Fruit fly (Drosophila melanogaster): ENCODE data around the gene CG14995.
A peak's percentile ranks its signal among the peaks of the same experiment; 100 is the strongest.

Gene CG14995

dm6 chr3L:4108844-4109494 is 5.9 kb upstream of the CG14995 start (continued):
- peak; percentile 52 for TF ChIP-seq net (GFP tag; optimal IDR thresholded peaks at IDR 0.05)
- peak; percentile 67 for TF ChIP-seq Met (GFP tag; optimal IDR thresholded peaks at IDR 0.05)
- peak; percentile 28 for TF ChIP-seq dsx (GFP tag; optimal IDR thresholded peaks at IDR 0.05; ENCODE audit: poor library complexity, severe bottlenecking)
- TF ChIP-seq CG8632 (GFP tag; optimal IDR thresholded peaks at IDR 0.05), result peak; percentile 49
- TF ChIP-seq CG6276 (GFP tag; optimal IDR thresholded peaks at IDR 0.05), result peak; percentile 77
- peak; percentile 46 for TF ChIP-seq CG11902 (GFP tag; optimal IDR thresholded peaks at IDR 0.05)
- peak; percentile 72 for TF ChIP-seq Eip75B (GFP tag; optimal IDR thresholded peaks at IDR 0.05)
- peak; percentile 70 for TF ChIP-seq pdm3 (GFP tag; optimal IDR thresholded peaks at IDR 0.05)
- TF ChIP-seq CG6854 (GFP tag; optimal IDR thresholded peaks at IDR 0.05), result no peak
- peak; percentile 69 for TF ChIP-seq OdsH (GFP tag; optimal IDR thresholded peaks at IDR 0.05)
- TF ChIP-seq CG16779 (tag; optimal IDR thresholded peaks at IDR 0.05), result peak; percentile 16
- peak; percentile 6 for TF ChIP-seq fkh (GFP tag; optimal IDR thresholded peaks at IDR 0.05)
- TF ChIP-seq Hr39 (GFP tag; optimal IDR thresholded peaks at IDR 0.05), result peak; percentile 60
- TF ChIP-seq CG8119 (GFP tag; IDR thresholded peaks at IDR 0.05), result peak; percentile 74
- TF ChIP-seq salr (GFP tag; optimal IDR thresholded peaks at IDR 0.05), result peak; percentile 2 to 60
- TF ChIP-seq CG10631 (GFP tag; optimal IDR thresholded peaks at IDR 0.05), result peak; percentile 24
- no peak for TF ChIP-seq vri (GFP tag; optimal IDR thresholded peaks at IDR 0.05)
- peak; percentile 56 for TF ChIP-seq CG34406 (GFP tag; optimal IDR thresholded peaks at IDR 0.05)
- peak; percentile 71 for TF ChIP-seq CG15336 (GFP tag; IDR thresholded peaks at IDR 0.05)

dm6 chr3L:4108072-4108843 is 5.2 kb upstream of the CG14995 start, which contains the start of gene Ack:
Ack (plus strand) TSS chr3L:4108186.
- TF ChIP-seq CG7368 (GFP tag; optimal IDR thresholded peaks at IDR 0.05) (no peak), fkh (GFP tag; optimal IDR thresholded peaks at IDR 0.05) (peak; percentile 93), ss (GFP tag; optimal IDR thresholded peaks at IDR 0.05) (peak; percentile 41 to 49), CG6163 (GFP tag; IDR thresholded peaks at IDR 0.05) (0 out of 3 replicates have a peak, but pooled peaks have one; percentile 9), CG4318 (GFP tag; optimal IDR thresholded peaks at IDR 0.05) (no peak), CG1621 (tag; optimal IDR thresholded peaks at IDR 0.05) (peak; percentile 28), Met (GFP tag; optimal IDR thresholded peaks at IDR 0.05) (no peak), CG3919 (GFP tag; optimal IDR thresholded peaks at IDR 0.05) (no peak), Hr39 (GFP tag; optimal IDR thresholded peaks at IDR 0.05) (no peak), Eip78C (GFP tag) (peak; percentile 56), Sox14 (GFP tag; optimal IDR thresholded peaks at IDR 0.05) (peak; percentile 54), vri (GFP tag; optimal IDR thresholded peaks at IDR 0.05) (peak; percentile 17), CG11762 (GFP tag; optimal IDR thresholded peaks at IDR 0.05; ENCODE audit: insufficient read depth) (no peak), svp (GFP tag) (peak; percentile 15)

dm6 chr3L:4107120-4107519 is 4.1 kb upstream of the CG14995 start:
- TF ChIP-seq CG6276 (GFP tag; optimal IDR thresholded peaks at IDR 0.05) (peak; percentile 37), CG34406 (GFP tag; optimal IDR thresholded peaks at IDR 0.05) (no peak), CG7368 (GFP tag; optimal IDR thresholded peaks at IDR 0.05) (no peak), eg (GFP tag; IDR thresholded peaks at IDR 0.05) (no peak), achi (GFP tag; optimal IDR thresholded peaks at IDR 0.05) (no peak), pdm3 (GFP tag; optimal IDR thresholded peaks at IDR 0.05) (no peak), fkh (GFP tag; optimal IDR thresholded peaks at IDR 0.05) (no peak), Eip93F (GFP tag; optimal IDR thresholded peaks at IDR 0.05) (peak; percentile 51), topi (GFP tag; optimal IDR thresholded peaks at IDR 0.05) (no peak), Eip78C (GFP tag) (peak; percentile 69), esn (GFP tag; optimal IDR thresholded peaks at IDR 0.05) (no peak), CG6854 (GFP tag; optimal IDR thresholded peaks at IDR 0.05) (no peak), ss (GFP tag; optimal IDR thresholded peaks at IDR 0.05) (peak in 1 of 2 experiments; percentile 20), Lpt (GFP tag; optimal IDR thresholded peaks at IDR 0.05) (no peak), CG6792 (GFP tag; optimal IDR thresholded peaks at IDR 0.05) (no peak), salr (GFP tag; optimal IDR thresholded peaks at IDR 0.05) (no peak), Sox14 (GFP tag; optimal IDR thresholded peaks at IDR 0.05) (no peak), CG3919 (GFP tag; optimal IDR thresholded peaks at IDR 0.05) (no peak), CG4318 (GFP tag; optimal IDR thresholded peaks at IDR 0.05) (no peak), vri (GFP tag; optimal IDR thresholded peaks at IDR 0.05) (peak; percentile 80), CG8119 (GFP tag; IDR thresholded peaks at IDR 0.05) (no peak), CG10669 (GFP tag; optimal IDR thresholded peaks at IDR 0.05) (no peak), CG6808 (GFP tag; optimal IDR thresholded peaks at IDR 0.05) (no peak), svp (GFP tag) (peak; percentile 77), Ets21C (GFP tag; optimal IDR thresholded peaks at IDR 0.05) (no peak), CG15336 (GFP tag; IDR thresholded peaks at IDR 0.05) (no peak), Eip75B (GFP tag; optimal IDR thresholded peaks at IDR 0.05) (peak; percentile 20), Hr38 (GFP tag; optimal IDR thresholded peaks at IDR 0.05) (no peak), Gug (GFP tag; IDR thresholded peaks at IDR 0.05) (no peak), Ets96B (tag; optimal IDR thresholded peaks at IDR 0.05) (no peak), CG31627 (GFP tag; optimal IDR thresholded peaks at IDR 0.05) (no peak)
